Worm (Caenorhabditis elegans) whole organism, L4 larva: ENCODE data around the gene ugtp-1.

Source experiments
- F26F4.8 ChIP-seq: fragments of 200-800 bp; sonication (Bioruptor generic); conservative IDR thresholded peaks from 2 replicates; pipeline ENCODE4 v1.3.6; 2022; ENCODE audit warnings: missing genetic modification characterization, missing compliant biosample characterization
- Y75B8A.6 ChIP-seq: fragments of 200-800 bp; sonication (Bioruptor generic); IDR thresholded peaks from 2 replicates; pipeline ENCODE4 v1.3.6; 2022; ENCODE audit warnings: missing genetic modification reagents, missing genetic modification characterization, missing compliant biosample characterization
- aha-1 ChIP-seq: fragments of 150-350 bp; peaks from one replicate; lab custom pipeline; 2014; ENCODE audit warnings: missing biosample characterization, missing genetic modification characterization
- ceh-20 ChIP-seq: fragments of 200-800 bp; sonication (Bioruptor generic); IDR thresholded peaks from 2 replicates; pipeline ENCODE4 v1.3.6; 2022; ENCODE audit warnings: missing genetic modification reagents, missing genetic modification characterization, missing compliant biosample characterization
- ceh-32 ChIP-seq: sonication (generic microtip); optimal IDR thresholded peaks from 2 replicates; lab custom pipeline; 2016; ENCODE audit warnings: mild to moderate bottlenecking, missing genetic modification characterization, missing compliant biosample characterization; ENCODE audit not compliant: poor library complexity
- ceh-82 ChIP-seq: sonication (generic microtip); optimal IDR thresholded peaks from 2 replicates; lab custom pipeline; 2017; ENCODE audit warnings: missing biosample characterization, missing genetic modification characterization
- cey-2 ChIP-seq: sonication (generic microtip); optimal IDR thresholded peaks from 3 replicates; lab custom pipeline; 2017; ENCODE audit warnings: missing genetic modification characterization, mild to moderate bottlenecking, missing compliant biosample characterization, antibody characterized with exemption, borderline replicate concordance; ENCODE audit not compliant: insufficient read depth
- ctbp-1 ChIP-seq: fragments of 200-800 bp; sonication (Bioruptor generic); IDR thresholded peaks from 2 replicates; pipeline ENCODE4 v1.3.6; 2022; ENCODE audit warnings: missing genetic modification reagents, missing genetic modification characterization, missing compliant biosample characterization
- daf-12 ChIP-seq: fragments of 150-350 bp; optimal IDR thresholded peaks from 2 replicates; lab custom pipeline; 2014; ENCODE audit warnings: missing biosample characterization, missing genetic modification reagents, missing genetic modification characterization
- daf-16 ChIP-seq, 3 experiments: sonication (generic microtip); optimal IDR thresholded peaks; 2 replicates each; lab custom pipeline; 2016 to 2017; ENCODE audit warnings: missing genetic modification characterization in 3 of 3, missing genetic modification reagents in 3 of 3, mild to moderate bottlenecking in 2 of 3, missing compliant biosample characterization in 2 of 3, missing biosample characterization in 1 of 3, moderate library complexity in 1 of 3
- daf-8 ChIP-seq: fragments of 200-800 bp; sonication (Bioruptor generic); IDR thresholded peaks from 2 replicates; pipeline ENCODE4 v1.3.6; 2022; ENCODE audit warnings: missing genetic modification characterization, missing compliant biosample characterization
- dmd-6 ChIP-seq: fragments of 200-800 bp; sonication (Bioruptor generic); IDR thresholded peaks from 2 replicates; pipeline ENCODE4 v1.3.6; 2022; ENCODE audit warnings: missing genetic modification reagents, missing genetic modification characterization, missing compliant biosample characterization
- dmd-8 ChIP-seq: fragments of 200-800 bp; sonication (Bioruptor generic); IDR thresholded peaks from 2 replicates; pipeline ENCODE4 v1.3.6; 2022; ENCODE audit warnings: missing genetic modification characterization, missing compliant biosample characterization
- dpl-1 ChIP-seq: fragments of 150-350 bp; optimal IDR thresholded peaks from 2 replicates; lab custom pipeline; 2014; ENCODE audit warnings: missing biosample characterization, missing genetic modification reagents, missing genetic modification characterization
- duxl-1 ChIP-seq: sonication (generic microtip); optimal IDR thresholded peaks from 2 replicates; lab custom pipeline; 2016; ENCODE audit warnings: mild to moderate bottlenecking, missing genetic modification characterization, moderate library complexity, missing compliant biosample characterization; ENCODE audit not compliant: poor library complexity
- dve-1 ChIP-seq: sonication (generic microtip); optimal IDR thresholded peaks from 2 replicates; lab custom pipeline; 2017; ENCODE audit warnings: antibody characterized with exemption, mild to moderate bottlenecking, missing genetic modification characterization, missing compliant biosample characterization; ENCODE audit not compliant: insufficient read depth
- egl-43 ChIP-seq: fragments of 200-800 bp; sonication (Bioruptor generic); IDR thresholded peaks from 2 replicates; pipeline ENCODE4 v1.3.6; 2022; ENCODE audit warnings: missing genetic modification reagents, missing genetic modification characterization, missing compliant biosample characterization
- fkh-10 ChIP-seq: fragments of 150-350 bp; optimal IDR thresholded peaks from 2 replicates; lab custom pipeline; 2014; ENCODE audit warnings: missing biosample characterization, missing genetic modification reagents, missing genetic modification characterization
- fos-1 ChIP-seq: fragments of 150-350 bp; optimal IDR thresholded peaks from 2 replicates; lab custom pipeline; 2014; ENCODE audit warnings: missing biosample characterization, missing genetic modification characterization
- gei-8 ChIP-seq: fragments of 200-800 bp; sonication (Bioruptor generic); optimal IDR thresholded peaks from 2 replicates; lab custom pipeline; 2018; ENCODE audit warnings: mild to moderate bottlenecking, missing genetic modification characterization, missing compliant biosample characterization
- hif-1 ChIP-seq, 2 experiments: sonication (generic microtip); optimal IDR thresholded peaks; 2 replicates each; lab custom pipeline; 2016 to 2017; ENCODE audit warnings: missing compliant biosample characterization in 2 of 2, missing genetic modification characterization in 2 of 2, missing genetic modification reagents in 2 of 2, missing genotype in 2 of 2, mild to moderate bottlenecking in 1 of 2
- hlh-11 ChIP-seq: fragments of 200-800 bp; sonication (Bioruptor generic); optimal IDR thresholded peaks from 2 replicates; lab custom pipeline; 2018; ENCODE audit warnings: mild to moderate bottlenecking, missing genetic modification characterization, missing compliant biosample characterization
- hlh-30 ChIP-seq: sonication (generic microtip); optimal IDR thresholded peaks from 2 replicates; lab custom pipeline; 2017; ENCODE audit warnings: antibody characterized with exemption, mild to moderate bottlenecking, missing genetic modification characterization, missing compliant biosample characterization; ENCODE audit not compliant: insufficient read depth
- hmg-1.1 ChIP-seq: fragments of 200-800 bp; sonication (Bioruptor generic); IDR thresholded peaks from 2 replicates; pipeline ENCODE4 v1.3.6; 2022; ENCODE audit warnings: missing genetic modification reagents, missing genetic modification characterization, missing compliant biosample characterization
- jun-1 ChIP-seq: fragments of 150-350 bp; optimal IDR thresholded peaks from 2 replicates; lab custom pipeline; 2014; ENCODE audit warnings: missing biosample characterization, missing genetic modification reagents, missing genetic modification characterization
- lin-1 ChIP-seq: fragments of 200-800 bp; sonication (Bioruptor generic); IDR thresholded peaks from 2 replicates; pipeline ENCODE4 v1.3.6; 2022; ENCODE audit warnings: missing genetic modification reagents, missing genetic modification characterization, missing compliant biosample characterization
- lin-13 ChIP-seq: fragments of 150-350 bp; optimal IDR thresholded peaks from 2 replicates; lab custom pipeline; 2014; ENCODE audit warnings: missing biosample characterization, missing genetic modification reagents, missing genetic modification characterization
- lin-29 ChIP-seq: fragments of 200-800 bp; sonication (Bioruptor generic); IDR thresholded peaks from 2 replicates; pipeline ENCODE4 v1.3.6; 2022; ENCODE audit warnings: missing genetic modification reagents, missing genetic modification characterization, missing compliant biosample characterization
- lir-3 ChIP-seq: sonication (generic microtip); optimal IDR thresholded peaks from 2 replicates; lab custom pipeline; 2016; ENCODE audit warnings: mild to moderate bottlenecking, missing genetic modification characterization, missing compliant biosample characterization
- madf-9 ChIP-seq: fragments of 200-800 bp; sonication (Bioruptor generic); conservative IDR thresholded peaks from 2 replicates; pipeline ENCODE4 v1.3.6; 2022; ENCODE audit warnings: missing genetic modification reagents, missing genetic modification characterization, missing compliant biosample characterization
- mdl-1 ChIP-seq, 2 experiments: fragments of 150-350 bp in 1 of 2; sonication (generic microtip) in 1 of 2; optimal IDR thresholded peaks; 2 replicates each; lab custom pipeline; 2014 to 2017; ENCODE audit warnings: missing biosample characterization in 2 of 2, missing genetic modification characterization in 2 of 2
- mes-2 ChIP-seq: sonication (generic microtip); optimal IDR thresholded peaks from 2 replicates; lab custom pipeline; 2016; ENCODE audit warnings: missing genotype, mild to moderate bottlenecking, missing genetic modification characterization, missing compliant biosample characterization; ENCODE audit not compliant: poor library complexity, severe bottlenecking
- mxl-2 ChIP-seq: fragments of 200-800 bp; sonication (Bioruptor generic); conservative IDR thresholded peaks from 2 replicates; pipeline ENCODE4 v1.3.6; 2022; ENCODE audit warnings: missing genetic modification reagents, missing genetic modification characterization, missing compliant biosample characterization
- mxl-3 ChIP-seq: fragments of 200-800 bp; sonication (Bioruptor generic); optimal IDR thresholded peaks from 2 replicates; lab custom pipeline; 2018; ENCODE audit warnings: mild to moderate bottlenecking, missing genetic modification characterization, missing compliant biosample characterization
- nhr-102 ChIP-seq: sonication (generic microtip); optimal IDR thresholded peaks from 2 replicates; lab custom pipeline; 2016; ENCODE audit warnings: mild to moderate bottlenecking, missing genetic modification characterization, moderate library complexity, missing compliant biosample characterization
- nhr-28 ChIP-seq: fragments of 150-350 bp; optimal IDR thresholded peaks from 2 replicates; lab custom pipeline; 2014; ENCODE audit warnings: missing biosample characterization, missing genetic modification characterization
- nhr-41 ChIP-seq: fragments of 200-800 bp; sonication (Bioruptor generic); IDR thresholded peaks from 2 replicates; pipeline ENCODE4 v1.3.6; 2022; ENCODE audit warnings: missing genetic modification reagents, missing genetic modification characterization, missing compliant biosample characterization
- nhr-6 ChIP-seq: fragments of 150-350 bp; optimal IDR thresholded peaks from 2 replicates; lab custom pipeline; 2014; ENCODE audit warnings: missing biosample characterization, missing genetic modification characterization
- nhr-76 ChIP-seq: fragments of 150-350 bp; optimal IDR thresholded peaks from 2 replicates; lab custom pipeline; 2014; ENCODE audit warnings: missing biosample characterization, missing genetic modification characterization
- php-3 ChIP-seq: fragments of 200-800 bp; sonication (Bioruptor generic); IDR thresholded peaks from 2 replicates; pipeline ENCODE4 v1.3.6; 2022; ENCODE audit warnings: missing genetic modification reagents, missing genetic modification characterization, missing compliant biosample characterization
- pqm-1 ChIP-seq: sonication (generic microtip); optimal IDR thresholded peaks from 2 replicates; lab custom pipeline; 2017; ENCODE audit warnings: missing biosample characterization, missing genetic modification characterization
- sdz-12 ChIP-seq: fragments of 200-800 bp; sonication (Bioruptor generic); optimal IDR thresholded peaks from 2 replicates; lab custom pipeline; 2018; ENCODE audit warnings: mild to moderate bottlenecking, missing genetic modification characterization, missing compliant biosample characterization
- skn-1 ChIP-seq: fragments of 150-350 bp; optimal IDR thresholded peaks from 2 replicates; lab custom pipeline; 2014; ENCODE audit warnings: missing biosample characterization, missing genetic modification characterization
- tra-1 ChIP-seq: fragments of 200-800 bp; sonication (Bioruptor generic); IDR thresholded peaks from 2 replicates; pipeline ENCODE4 v1.3.6; 2022; ENCODE audit warnings: missing genetic modification reagents, missing genetic modification characterization, missing compliant biosample characterization
- vab-7 ChIP-seq: fragments of 200-800 bp; sonication (Bioruptor generic); IDR thresholded peaks from 2 replicates; pipeline ENCODE4 v1.3.6; 2022; ENCODE audit warnings: missing genetic modification reagents, missing genetic modification characterization, missing compliant biosample characterization
- zag-1 ChIP-seq: fragments of 150-350 bp; optimal IDR thresholded peaks from 2 replicates; lab custom pipeline; 2014; ENCODE audit warnings: missing biosample characterization, missing genetic modification characterization
- zfp-2 ChIP-seq: sonication (generic microtip); optimal IDR thresholded peaks from 2 replicates; lab custom pipeline; 2016; ENCODE audit warnings: mild to moderate bottlenecking, missing genetic modification characterization, missing compliant biosample characterization
- zip-2 ChIP-seq: fragments of 150-350 bp; optimal IDR thresholded peaks from 2 replicates; lab custom pipeline; 2014; ENCODE audit warnings: missing biosample characterization, missing genetic modification characterization
- ztf-7 ChIP-seq: fragments of 150-350 bp; optimal IDR thresholded peaks from 2 replicates; lab custom pipeline; 2014; ENCODE audit warnings: missing biosample characterization, missing genetic modification characterization

ugtp-1 gene

ce11 chrIII:8739786-8740185 is 10.7 kb downstream of the ugtp-1 start (continued):
- TF ChIP-seq vab-7 (no peak), lin-29 (no peak), daf-8 (GFP tag; lab: Robert Waterston, UW) (no peak), nhr-76 (no peak), nhr-41 (no peak), Y75B8A.6 (GFP tag; lab: Robert Waterston, UW) (no peak), daf-12 (tag; lab: Kevin White, UChicago) (no peak), ceh-32 (tag; lab: Kevin White, UChicago) (no peak), ztf-7 (tag; lab: Kevin White, UChicago) (no peak), hlh-30 (tag; lab: Kevin White, UChicago) (peak; percentile 21), ctbp-1 (GFP tag; lab: Robert Waterston, UW) (no peak), zag-1 (tag; lab: Kevin White, UChicago) (no peak), lir-3 (no peak), duxl-1 (tag; lab: Kevin White, UChicago) (no peak), php-3 (GFP tag; lab: Robert Waterston, UW) (no peak), zfp-2 (tag; lab: Kevin White, UChicago) (no peak), dmd-8 (GFP tag; lab: Robert Waterston, UW) (no peak), dve-1 (tag; lab: Kevin White, UChicago) (no peak), hmg-1.1 (GFP tag; lab: Robert Waterston, UW) (no peak), hif-1 (tag; optimal IDR thresholded peaks at IDR 0.05; lab: Kevin White, UChicago) (no peak), mes-2 (peak; percentile 49)

DNA sequence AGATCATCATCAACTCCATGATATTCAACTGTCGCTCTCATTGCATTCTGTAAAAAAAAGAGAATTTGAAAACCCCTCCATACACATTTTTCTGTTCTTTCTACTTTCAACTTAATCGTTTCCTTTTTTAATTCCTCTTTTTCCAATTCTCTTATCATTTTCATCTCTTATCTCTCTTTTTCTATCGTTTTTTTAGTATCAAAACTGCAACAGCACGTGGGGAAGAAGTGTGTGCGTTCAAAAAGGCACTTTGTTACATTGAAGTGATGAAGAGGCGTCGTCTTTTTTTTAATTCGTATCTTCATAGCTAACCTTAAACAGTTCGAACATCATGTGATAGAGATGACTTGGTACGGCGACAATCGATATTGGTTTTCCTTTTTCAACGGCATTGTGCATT is 11.4 kb downstream of the ugtp-1 start:
- no peak for TF ChIP-seq zip-2 (tag; lab: Kevin White, UChicago)
- TF ChIP-seq nhr-6, result peak; percentile 31
- peak; percentile 96 for TF ChIP-seq dmd-6
- peak; percentile 29; the same call in 1 of the 2 replicates for TF ChIP-seq ceh-20 (GFP tag; lab: Robert Waterston, UW)
- peak; percentile 84 for TF ChIP-seq aha-1 (tag; lab: Kevin White, UChicago)
- TF ChIP-seq dve-1 (tag; lab: Kevin White, UChicago), result peak; percentile 95
- peak; percentile 75 for TF ChIP-seq gei-8 (GFP tag; lab: Kevin White, UChicago)
- TF ChIP-seq ceh-82 (tag; lab: Kevin White, UChicago), result no peak
- TF ChIP-seq vab-7, result no peak
- TF ChIP-seq ztf-7 (tag; lab: Kevin White, UChicago), result no peak
- TF ChIP-seq hlh-11 (tag; lab: Kevin White, UChicago), result peak; percentile 91
- peak; percentile 69 to 97 for TF ChIP-seq mdl-1 (tag; optimal IDR thresholded peaks at IDR 0.05; lab: Kevin White, UChicago)
- peak; percentile 83 for TF ChIP-seq php-3 (GFP tag; lab: Robert Waterston, UW)
- peak; percentile 20 for TF ChIP-seq lin-13
- no peak for TF ChIP-seq skn-1
- no peak for TF ChIP-seq zag-1 (tag; lab: Kevin White, UChicago)
- no peak for TF ChIP-seq F26F4.8
- no peak for TF ChIP-seq madf-9
- peak; percentile 50 for TF ChIP-seq dpl-1 (GFP tag; lab: Kevin White, UChicago)
- peak; percentile 90 for TF ChIP-seq cey-2 (tag; lab: Kevin White, UChicago)
- TF ChIP-seq mxl-3, result peak; percentile 97
- TF ChIP-seq egl-43 (GFP tag; lab: Robert Waterston, UW), result no peak
- TF ChIP-seq fkh-10 (GFP tag; lab: Kevin White, UChicago), result no peak
- TF ChIP-seq jun-1 (tag; lab: Kevin White, UChicago), result no peak
- peak; percentile 93 for TF ChIP-seq pqm-1 (tag; lab: Kevin White, UChicago)
- TF ChIP-seq fos-1 (tag; lab: Kevin White, UChicago), result no peak
- peak; percentile 77 for TF ChIP-seq lin-1 (GFP tag; lab: Robert Waterston, UW)
- TF ChIP-seq nhr-102 (tag; lab: Kevin White, UChicago), result peak; percentile 35
- TF ChIP-seq hlh-30 (tag; lab: Kevin White, UChicago), result peak; percentile 90
- peak; percentile 82 for TF ChIP-seq tra-1 (GFP tag; lab: Robert Waterston, UW)
- TF ChIP-seq nhr-76, result no peak
- TF ChIP-seq mxl-2 (GFP tag; lab: Robert Waterston, UW), result no peak
- no peak for TF ChIP-seq sdz-12 (GFP tag; lab: Kevin White, UChicago)
- no peak for TF ChIP-seq daf-16 (GFP tag; optimal IDR thresholded peaks at IDR 0.05; lab: Kevin White, UChicago)
- TF ChIP-seq daf-16 (tag; optimal IDR thresholded peaks at IDR 0.05; lab: Kevin White, UChicago), result peak; percentile 31
- peak; percentile 95 for TF ChIP-seq nhr-28
